Worm (Caenorhabditis elegans): Measurements from ENCODE around the gene F01G10.5.

DNA sequence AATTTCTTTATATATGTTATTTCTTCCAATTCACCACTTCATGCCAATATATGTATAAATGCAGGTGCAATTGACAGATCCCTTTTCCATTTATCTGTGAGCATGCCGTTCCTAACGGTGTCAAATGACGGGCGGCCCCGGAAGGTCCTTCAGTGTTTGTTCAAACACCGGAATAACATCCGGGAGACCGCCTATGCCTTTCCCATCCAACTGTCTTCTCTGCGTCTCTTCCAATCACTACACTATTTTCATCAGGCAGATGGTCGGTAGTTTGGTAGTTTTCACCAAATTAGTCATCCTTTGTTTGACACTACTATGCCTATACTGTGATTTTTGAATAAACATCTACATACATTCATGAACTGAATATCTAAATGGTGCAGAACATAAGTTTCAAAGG is 40.3 kb downstream of the F01G10.5 start:
- TF ChIP-seq jun-1 (tag; optimal IDR thresholded peaks at IDR 0.05), result no peak
- no peak for TF ChIP-seq grh-1 (GFP tag; IDR thresholded peaks at IDR 0.05)
- TF ChIP-seq fos-1 (tag; optimal IDR thresholded peaks at IDR 0.05), result no peak
- TF ChIP-seq ces-1 (GFP tag; optimal IDR thresholded peaks at IDR 0.05), result no peak
- no peak for TF ChIP-seq blmp-1 (tag; optimal IDR thresholded peaks at IDR 0.05)
- TF ChIP-seq unc-62 (GFP tag; optimal IDR thresholded peaks at IDR 0.05), result no peak
- no peak for TF ChIP-seq skn-1 (tag; optimal IDR thresholded peaks at IDR 0.05)

Data from whole organism, L1 larva.